Worm (Caenorhabditis elegans) whole organism, L4 larva: Measurements from ENCODE around the gene twk-11.

Experiments
- D1046.2 ChIP-seq: fragments of 200-800 bp; sonication (Bioruptor generic); IDR thresholded peaks from 2 replicates; pipeline ENCODE4 v1.3.6; 2022; ENCODE audit warnings: missing genetic modification characterization, missing compliant biosample characterization
- F26F4.8 ChIP-seq: fragments of 200-800 bp; sonication (Bioruptor generic); conservative IDR thresholded peaks from 2 replicates; pipeline ENCODE4 v1.3.6; 2022; ENCODE audit warnings: missing genetic modification characterization, missing compliant biosample characterization
- F44E2.7 ChIP-seq: fragments of 200-800 bp; sonication (Bioruptor generic); IDR thresholded peaks from 2 replicates; pipeline ENCODE4 v2.1.2; 2022; ENCODE audit warnings: missing genetic modification characterization, missing compliant biosample characterization
- F49E8.2 ChIP-seq: sonication (generic microtip); optimal IDR thresholded peaks from 2 replicates; lab custom pipeline; 2016; ENCODE audit warnings: missing compliant biosample characterization, mild to moderate bottlenecking, missing genetic modification characterization, borderline replicate concordance
- T26A8.4 ChIP-seq: fragments of 200-800 bp; sonication (Bioruptor generic); IDR thresholded peaks from 2 replicates; pipeline ENCODE4 v1.3.6; 2022; ENCODE audit warnings: missing genetic modification characterization, missing compliant biosample characterization
- Y105C5A.15 ChIP-seq: fragments of 200-800 bp; sonication (Bioruptor generic); IDR thresholded peaks from 2 replicates; pipeline ENCODE4 v1.3.6; 2022; ENCODE audit warnings: missing genetic modification characterization, missing compliant biosample characterization
- ZK337.2 ChIP-seq: fragments of 200-800 bp; sonication (Bioruptor generic); IDR thresholded peaks from 2 replicates; pipeline ENCODE4 v1.3.6; 2022; ENCODE audit warnings: missing genetic modification reagents, missing genetic modification characterization, missing compliant biosample characterization
- aha-1 ChIP-seq: fragments of 150-350 bp; peaks from one replicate; lab custom pipeline; 2014; ENCODE audit warnings: missing biosample characterization, missing genetic modification characterization
- aly-2 ChIP-seq: sonication (generic microtip); optimal IDR thresholded peaks from 2 replicates; lab custom pipeline; 2018; ENCODE audit warnings: missing biosample characterization, missing genetic modification characterization
- ama-1 ChIP-seq: fragments of 150-350 bp; optimal IDR thresholded peaks from 2 replicates; lab custom pipeline; 2014; ENCODE audit warnings: inconsistent platforms, mixed read lengths
- arid-1 ChIP-seq: fragments of 200-800 bp; sonication (Bioruptor generic); conservative IDR thresholded peaks from 2 replicates; pipeline ENCODE4 v1.3.6; 2022; ENCODE audit warnings: missing genetic modification reagents, missing genetic modification characterization, missing compliant biosample characterization
- attf-4 ChIP-seq: sonication (generic microtip); optimal IDR thresholded peaks from 3 replicates; lab custom pipeline; 2017; ENCODE audit warnings: missing biosample characterization, missing genetic modification characterization
- ceh-44 ChIP-seq: fragments of 200-800 bp; sonication (Bioruptor generic); IDR thresholded peaks from 2 replicates; pipeline ENCODE4 v1.3.6; 2022; ENCODE audit warnings: missing genetic modification reagents, missing genetic modification characterization, missing compliant biosample characterization
- ceh-82 ChIP-seq: sonication (generic microtip); optimal IDR thresholded peaks from 2 replicates; lab custom pipeline; 2017; ENCODE audit warnings: missing biosample characterization, missing genetic modification characterization
- cey-2 ChIP-seq: sonication (generic microtip); optimal IDR thresholded peaks from 3 replicates; lab custom pipeline; 2017; ENCODE audit warnings: missing genetic modification characterization, mild to moderate bottlenecking, missing compliant biosample characterization, antibody characterized with exemption, borderline replicate concordance; ENCODE audit not compliant: insufficient read depth
- daf-12 ChIP-seq: fragments of 150-350 bp; optimal IDR thresholded peaks from 2 replicates; lab custom pipeline; 2014; ENCODE audit warnings: missing biosample characterization, missing genetic modification reagents, missing genetic modification characterization
- daf-16 ChIP-seq, 3 experiments: sonication (generic microtip); optimal IDR thresholded peaks; 2 replicates each; lab custom pipeline; 2016 to 2017; ENCODE audit warnings: missing genetic modification characterization in 3 of 3, missing genetic modification reagents in 3 of 3, mild to moderate bottlenecking in 2 of 3, missing compliant biosample characterization in 2 of 3, missing biosample characterization in 1 of 3, moderate library complexity in 1 of 3
- dmd-6 ChIP-seq: fragments of 200-800 bp; sonication (Bioruptor generic); IDR thresholded peaks from 2 replicates; pipeline ENCODE4 v1.3.6; 2022; ENCODE audit warnings: missing genetic modification reagents, missing genetic modification characterization, missing compliant biosample characterization
- dmd-9 ChIP-seq: fragments of 200-800 bp; sonication (Bioruptor generic); IDR thresholded peaks from 2 replicates; pipeline ENCODE4 v1.3.6; 2022; ENCODE audit warnings: missing genetic modification reagents, missing genetic modification characterization, missing compliant biosample characterization
- dve-1 ChIP-seq: sonication (generic microtip); optimal IDR thresholded peaks from 2 replicates; lab custom pipeline; 2017; ENCODE audit warnings: antibody characterized with exemption, mild to moderate bottlenecking, missing genetic modification characterization, missing compliant biosample characterization; ENCODE audit not compliant: insufficient read depth
- fkh-10 ChIP-seq: fragments of 150-350 bp; optimal IDR thresholded peaks from 2 replicates; lab custom pipeline; 2014; ENCODE audit warnings: missing biosample characterization, missing genetic modification reagents, missing genetic modification characterization
- lim-7 ChIP-seq: fragments of 200-800 bp; sonication (Bioruptor generic); IDR thresholded peaks from 2 replicates; pipeline ENCODE4 v1.3.6; 2022; ENCODE audit warnings: missing genetic modification characterization, missing compliant biosample characterization
- lin-13 ChIP-seq: fragments of 150-350 bp; optimal IDR thresholded peaks from 2 replicates; lab custom pipeline; 2014; ENCODE audit warnings: missing biosample characterization, missing genetic modification reagents, missing genetic modification characterization
- lin-15B ChIP-seq: fragments of 150-350 bp; sonication (generic microtip); optimal IDR thresholded peaks from 3 replicates; lab custom pipeline; 2014; ENCODE audit warnings: missing biosample characterization, missing genetic modification characterization
- lin-38 ChIP-seq: fragments of 200-800 bp; sonication (Bioruptor generic); IDR thresholded peaks from 2 replicates; pipeline ENCODE4 v1.3.6; 2022; ENCODE audit warnings: missing genetic modification reagents, missing genetic modification characterization, missing compliant biosample characterization
- lsy-2 ChIP-seq, 2 experiments: fragments of 150-350 bp in 1 of 2; sonication (generic microtip) in 1 of 2; optimal IDR thresholded peaks; 2 replicates each; lab custom pipeline; 2014 to 2017; ENCODE audit warnings: missing biosample characterization in 2 of 2, missing genetic modification characterization in 2 of 2
- madf-5 ChIP-seq, 2 experiments: fragments of 200-800 bp; sonication (Bioruptor generic); IDR thresholded peaks; 2 replicates each; pipeline ENCODE4 v1.3.6; 2022; ENCODE audit warnings: missing compliant biosample characterization in 2 of 2, missing genetic modification characterization in 2 of 2
- madf-9 ChIP-seq: fragments of 200-800 bp; sonication (Bioruptor generic); conservative IDR thresholded peaks from 2 replicates; pipeline ENCODE4 v1.3.6; 2022; ENCODE audit warnings: missing genetic modification reagents, missing genetic modification characterization, missing compliant biosample characterization
- mdl-1 ChIP-seq, 2 experiments: fragments of 150-350 bp in 1 of 2; sonication (generic microtip) in 1 of 2; optimal IDR thresholded peaks; 2 replicates each; lab custom pipeline; 2014 to 2017; ENCODE audit warnings: missing biosample characterization in 2 of 2, missing genetic modification characterization in 2 of 2
- mes-2 ChIP-seq: sonication (generic microtip); optimal IDR thresholded peaks from 2 replicates; lab custom pipeline; 2016; ENCODE audit warnings: missing genotype, mild to moderate bottlenecking, missing genetic modification characterization, missing compliant biosample characterization; ENCODE audit not compliant: poor library complexity, severe bottlenecking
- mxl-3 ChIP-seq: fragments of 200-800 bp; sonication (Bioruptor generic); optimal IDR thresholded peaks from 2 replicates; lab custom pipeline; 2018; ENCODE audit warnings: mild to moderate bottlenecking, missing genetic modification characterization, missing compliant biosample characterization
- nhr-10 ChIP-seq: fragments of 150-350 bp; optimal IDR thresholded peaks from 2 replicates; lab custom pipeline; 2014; ENCODE audit warnings: missing biosample characterization, missing genetic modification characterization
- nhr-102 ChIP-seq: sonication (generic microtip); optimal IDR thresholded peaks from 2 replicates; lab custom pipeline; 2016; ENCODE audit warnings: mild to moderate bottlenecking, missing genetic modification characterization, moderate library complexity, missing compliant biosample characterization
- nhr-111 ChIP-seq: fragments of 200-800 bp; sonication (Bioruptor generic); optimal IDR thresholded peaks from 2 replicates; lab custom pipeline; 2018; ENCODE audit warnings: mild to moderate bottlenecking, missing genetic modification characterization, missing compliant biosample characterization
- nhr-25 ChIP-seq: sonication (generic microtip); optimal IDR thresholded peaks from 2 replicates; lab custom pipeline; 2017; ENCODE audit warnings: missing genetic modification characterization, mild to moderate bottlenecking, missing compliant biosample characterization, antibody characterized with exemption, moderate library complexity, borderline replicate concordance; ENCODE audit not compliant: insufficient read depth
- nhr-28 ChIP-seq: fragments of 150-350 bp; optimal IDR thresholded peaks from 2 replicates; lab custom pipeline; 2014; ENCODE audit warnings: missing biosample characterization, missing genetic modification characterization
- nhr-41 ChIP-seq: fragments of 200-800 bp; sonication (Bioruptor generic); IDR thresholded peaks from 2 replicates; pipeline ENCODE4 v1.3.6; 2022; ENCODE audit warnings: missing genetic modification reagents, missing genetic modification characterization, missing compliant biosample characterization
- nhr-6 ChIP-seq: fragments of 150-350 bp; optimal IDR thresholded peaks from 2 replicates; lab custom pipeline; 2014; ENCODE audit warnings: missing biosample characterization, missing genetic modification characterization
- nhr-76 ChIP-seq: fragments of 150-350 bp; optimal IDR thresholded peaks from 2 replicates; lab custom pipeline; 2014; ENCODE audit warnings: missing biosample characterization, missing genetic modification characterization
- php-3 ChIP-seq: fragments of 200-800 bp; sonication (Bioruptor generic); IDR thresholded peaks from 2 replicates; pipeline ENCODE4 v1.3.6; 2022; ENCODE audit warnings: missing genetic modification reagents, missing genetic modification characterization, missing compliant biosample characterization
- skn-1 ChIP-seq: fragments of 150-350 bp; optimal IDR thresholded peaks from 2 replicates; lab custom pipeline; 2014; ENCODE audit warnings: missing biosample characterization, missing genetic modification characterization
- tag-97 ChIP-seq: fragments of 200-800 bp; sonication (Bioruptor generic); IDR thresholded peaks from 2 replicates; pipeline ENCODE4 v1.3.6; 2022; ENCODE audit warnings: missing genetic modification characterization, missing compliant biosample characterization
- unc-130 ChIP-seq: sonication (generic microtip); optimal IDR thresholded peaks from 2 replicates; lab custom pipeline; 2016; ENCODE audit warnings: missing genetic modification reagents, missing genetic modification characterization, missing compliant biosample characterization
- unc-39 ChIP-seq: sonication (generic microtip); optimal IDR thresholded peaks from 2 replicates; lab custom pipeline; 2017; ENCODE audit warnings: missing biosample characterization, missing genetic modification characterization
- zip-11 ChIP-seq: fragments of 200-800 bp; sonication (Bioruptor generic); IDR thresholded peaks from 2 replicates; pipeline ENCODE4 v1.3.6; 2022; ENCODE audit warnings: missing genetic modification characterization, missing compliant biosample characterization
- ztf-11 ChIP-seq: fragments of 150-350 bp; optimal IDR thresholded peaks from 2 replicates; lab custom pipeline; 2014; ENCODE audit warnings: missing biosample characterization, missing genetic modification characterization
- ztf-7 ChIP-seq: fragments of 150-350 bp; optimal IDR thresholded peaks from 2 replicates; lab custom pipeline; 2014; ENCODE audit warnings: missing biosample characterization, missing genetic modification characterization

The twk-11 gene

DNA sequence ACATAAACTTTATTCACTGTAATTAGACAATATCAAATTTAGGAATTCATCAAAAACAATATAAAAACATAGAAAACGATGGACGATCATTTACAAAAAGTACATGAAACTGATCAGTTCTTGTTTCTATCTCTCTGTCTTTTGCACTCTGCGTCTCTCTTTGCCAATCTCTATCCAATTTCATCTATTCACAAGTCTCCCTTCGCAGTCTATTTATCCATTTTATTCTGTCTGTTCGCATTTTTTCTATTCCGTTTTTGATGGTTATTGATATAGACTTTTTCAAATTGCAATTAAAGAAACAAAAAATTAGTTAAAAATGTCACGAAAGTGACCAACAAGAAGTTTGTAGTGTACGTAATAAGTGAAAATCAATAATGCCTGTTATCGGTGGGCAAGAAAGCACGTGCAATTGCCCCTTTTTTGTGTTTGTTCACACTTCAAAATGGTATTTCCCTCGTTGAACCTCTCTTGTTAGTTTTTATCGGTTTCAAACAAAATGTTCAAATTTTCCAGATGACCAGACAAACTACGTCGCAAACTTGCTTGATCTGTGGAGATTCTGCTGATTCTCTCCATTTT, 38.0 kb downstream of the twk-11 start, which contains the start of gene nhr-42 (continued):
- TF ChIP-seq lsy-2 (tag; optimal IDR thresholded peaks at IDR 0.05; lab: Kevin White, UChicago) (peak in 1 of 2 experiments; percentile 20), nhr-6 (tag; lab: Kevin White, UChicago) (no peak), dve-1 (tag; lab: Kevin White, UChicago) (peak; percentile 19), ceh-82 (no peak), cey-2 (tag; lab: Kevin White, UChicago) (no peak), F44E2.7 (GFP tag; lab: Robert Waterston, UW) (no peak), F49E8.2 (tag; lab: Kevin White, UChicago) (no peak), nhr-10 (no peak), skn-1 (no peak), fkh-10 (GFP tag; lab: Kevin White, UChicago) (no peak), lim-7 (no peak), lin-13 (no peak), nhr-41 (GFP tag; lab: Robert Waterston, UW) (no peak), aha-1 (tag; lab: Kevin White, UChicago) (peak; percentile 73), ztf-11 (tag; lab: Kevin White, UChicago) (no peak), D1046.2 (no peak), nhr-28 (tag; lab: Kevin White, UChicago) (peak; percentile 79), F26F4.8 (GFP tag; lab: Robert Waterston, UW) (no peak), php-3 (GFP tag; lab: Robert Waterston, UW) (no peak), mdl-1 (tag; optimal IDR thresholded peaks at IDR 0.05; lab: Kevin White, UChicago) (peak in 1 of 2 experiments; percentile 83), aly-2 (tag; lab: Kevin White, UChicago) (no peak), mxl-3 (GFP tag; lab: Kevin White, UChicago) (peak; percentile 38), daf-12 (tag; lab: Kevin White, UChicago) (no peak), nhr-102 (no peak), nhr-25 (tag; lab: Kevin White, UChicago) (no peak), tag-97 (GFP tag; lab: Robert Waterston, UW) (no peak), ceh-44 (GFP tag; lab: Robert Waterston, UW) (no peak), T26A8.4 (GFP tag; lab: Robert Waterston, UW) (no peak), unc-130 (GFP tag; lab: Kevin White, UChicago) (no peak), ama-1 (lab: Kevin White, UChicago) (no peak), Y105C5A.15 (GFP tag; lab: Robert Waterston, UW) (no peak), attf-4 (tag; lab: Kevin White, UChicago) (no peak), daf-16 (GFP tag; optimal IDR thresholded peaks at IDR 0.05; lab: Kevin White, UChicago) (no peak), daf-16 (tag; optimal IDR thresholded peaks at IDR 0.05; lab: Kevin White, UChicago) (peak; percentile 51), ZK337.2 (no peak), dmd-9 (GFP tag; lab: Robert Waterston, UW) (no peak)

DNA sequence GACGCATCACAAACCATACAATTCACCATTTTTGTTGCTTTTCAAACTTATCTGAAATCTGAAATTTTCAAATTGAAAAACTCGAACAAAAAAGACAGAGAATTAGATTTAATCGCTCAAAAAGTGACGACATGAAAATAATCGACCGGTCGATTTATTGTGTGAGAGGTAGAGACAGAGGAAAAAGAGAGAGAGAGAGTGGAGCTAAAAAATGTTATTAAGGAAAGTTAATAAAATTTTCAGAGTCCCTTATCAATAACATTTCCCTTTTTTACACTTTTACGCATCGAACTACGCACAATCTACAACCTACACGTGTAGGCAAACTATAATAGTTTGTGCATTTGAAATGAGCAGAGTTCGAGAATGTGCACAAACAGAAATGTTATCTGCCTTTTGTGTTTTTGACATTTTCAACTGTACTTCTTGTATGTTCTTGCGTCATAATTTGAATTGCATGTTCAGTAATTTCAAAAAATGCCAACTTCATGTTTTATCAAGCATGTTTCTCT, 39.3 kb downstream of the twk-11 start, which contains the start of gene nhr-107:
nhr-107 (minus strand) TSS at position 51 of the 512 bp plus-strand sequence.
- TF ChIP-seq ama-1 (lab: Kevin White, UChicago) (no peak), php-3 (GFP tag; lab: Robert Waterston, UW) (peak; percentile 18; the same call in 1 of the 2 replicates), lin-38 (GFP tag; lab: Robert Waterston, UW) (no peak), ztf-7 (no peak), lin-15B (tag; lab: Kevin White, UChicago) (no peak), mes-2 (tag; lab: Kevin White, UChicago) (no peak), nhr-76 (tag; lab: Kevin White, UChicago) (no peak), dmd-6 (GFP tag; lab: Robert Waterston, UW) (peak; percentile 13), zip-11 (GFP tag; lab: Robert Waterston, UW) (no peak), daf-16 (GFP tag; optimal IDR thresholded peaks at IDR 0.05; lab: Kevin White, UChicago) (no peak), daf-16 (tag; optimal IDR thresholded peaks at IDR 0.05; lab: Kevin White, UChicago) (peak; percentile 78), nhr-28 (tag; lab: Kevin White, UChicago) (peak; percentile 96), nhr-111 (GFP tag; lab: Kevin White, UChicago) (no peak), lsy-2 (tag; optimal IDR thresholded peaks at IDR 0.05; lab: Kevin White, UChicago) (peak in 1 of 2 experiments; percentile 19), dve-1 (tag; lab: Kevin White, UChicago) (peak; percentile 24), nhr-25 (tag; lab: Kevin White, UChicago) (no peak), unc-39 (tag; lab: Kevin White, UChicago) (no peak), arid-1 (no peak), madf-5 (GFP tag; IDR thresholded peaks at IDR 0.05; lab: Robert Waterston, UW) (no peak), madf-9 (GFP tag; lab: Robert Waterston, UW) (no peak)
